Fruit fly (Drosophila melanogaster) whole organism, embryonic: Measurements from ENCODE around the gene Art8.

Source experiments
- ATbp ChIP-seq: fragments of 200-800 bp; sonication (Bioruptor generic); optimal IDR thresholded peaks from 2 replicates; lab custom pipeline; 2017; ENCODE audit warnings: missing biosample characterization, mild to moderate bottlenecking, missing genetic modification characterization, missing genetic modification reagents
- Atf3 ChIP-seq: fragments of 200-800 bp; sonication (Bioruptor generic); optimal IDR thresholded peaks from 3 replicates; lab custom pipeline; 2016; ENCODE audit warnings: missing biosample characterization, missing genetic modification characterization
- CG10321 ChIP-seq: fragments of 200-800 bp; sonication (Bioruptor generic); IDR thresholded peaks from 2 replicates; pipeline ENCODE4 v1.3.6; 2022; ENCODE audit warnings: missing biosample characterization, missing genetic modification characterization
- CG12219 ChIP-seq: fragments of 200-800 bp; sonication (Bioruptor generic); optimal IDR thresholded peaks from 3 replicates; lab custom pipeline; 2018; ENCODE audit warnings: missing biosample characterization, mild to moderate bottlenecking, missing genetic modification characterization
- CG17612 ChIP-seq: fragments of 200-800 bp; sonication (Bioruptor generic); IDR thresholded peaks from 2 replicates; pipeline ENCODE4 v1.3.6; 2022; ENCODE audit warnings: missing biosample characterization, missing genetic modification characterization
- CG17912 ChIP-seq: fragments of 200-800 bp; sonication (Bioruptor generic); optimal IDR thresholded peaks from 2 replicates; lab custom pipeline; 2018; ENCODE audit warnings: missing biosample characterization, mild to moderate bottlenecking, missing genetic modification characterization
- CG32772 ChIP-seq: fragments of 200-800 bp; sonication (Bioruptor generic); IDR thresholded peaks from 2 replicates; pipeline ENCODE4 v1.3.6; 2022; ENCODE audit warnings: missing biosample characterization, missing genetic modification characterization
- CG34376 ChIP-seq: fragments of 200-800 bp; sonication (Bioruptor generic); optimal IDR thresholded peaks from 2 replicates; lab custom pipeline; 2018; ENCODE audit warnings: missing biosample characterization, mild to moderate bottlenecking, missing genetic modification characterization
- CG4707 ChIP-seq: fragments of 200-800 bp; sonication (Bioruptor generic); optimal IDR thresholded peaks from 2 replicates; lab custom pipeline; 2018; ENCODE audit warnings: missing biosample characterization, mild to moderate bottlenecking, missing genetic modification characterization, moderate library complexity
- CG5245 ChIP-seq: fragments of 200-800 bp; sonication (Bioruptor generic); optimal IDR thresholded peaks from 3 replicates; lab custom pipeline; 2016; ENCODE audit warnings: missing biosample characterization, missing genetic modification characterization
- CG6254 ChIP-seq: fragments of 200-800 bp; sonication (Bioruptor generic); optimal IDR thresholded peaks from 3 replicates; lab custom pipeline; 2017; ENCODE audit warnings: mild to moderate bottlenecking, missing biosample characterization, missing genetic modification reagents, missing genetic modification characterization
- CG8924 ChIP-seq: fragments of 200-800 bp; optimal IDR thresholded peaks from 3 replicates; lab custom pipeline; 2019; ENCODE audit warnings: missing biosample characterization, mild to moderate bottlenecking, missing genetic modification characterization, moderate library complexity
- CrebB ChIP-seq: fragments of 200-800 bp; sonication (Bioruptor generic); optimal IDR thresholded peaks from 3 replicates; lab custom pipeline; 2018; ENCODE audit warnings: missing biosample characterization, mild to moderate bottlenecking, missing genetic modification characterization
- Dfd ChIP-seq, 2 experiments: fragments of >200 bp; optimal IDR thresholded peaks; 2 replicates each; lab custom pipeline; 2017; ENCODE audit warnings: missing biosample characterization in 2 of 2, missing genetic modification characterization in 2 of 2
- Dip3 ChIP-seq: fragments of 200-800 bp; sonication (Bioruptor generic); optimal IDR thresholded peaks from 3 replicates; lab custom pipeline; 2016; ENCODE audit warnings: missing biosample characterization, missing genetic modification characterization
- Dll ChIP-seq: fragments of 200-800 bp; sonication (Bioruptor generic); IDR thresholded peaks from 4 replicates; pipeline ENCODE4 v1.3.6; 2022; ENCODE audit warnings: missing biosample characterization, missing genetic modification characterization; ENCODE audit not compliant: partially characterized antibody
- Doc3 ChIP-seq: fragments of 200-800 bp; sonication (Bioruptor generic); IDR thresholded peaks from 3 replicates; pipeline ENCODE4 v1.3.6; 2022; ENCODE audit warnings: missing biosample characterization, missing genetic modification characterization; ENCODE audit not compliant: partially characterized antibody
- Ets65A ChIP-seq: fragments of 200-800 bp; sonication (Bioruptor generic); peaks from one replicate; lab custom pipeline; 2016; ENCODE audit warnings: missing biosample characterization, missing genetic modification characterization
- H2.0 ChIP-seq: fragments of 200-800 bp; sonication (Bioruptor generic); IDR thresholded peaks from 2 replicates; pipeline ENCODE4 v1.3.6; 2022; ENCODE audit warnings: missing biosample characterization, missing genetic modification characterization
- Hand ChIP-seq: fragments of 200-800 bp; sonication (Bioruptor generic); optimal IDR thresholded peaks from 2 replicates; lab custom pipeline; 2017; ENCODE audit warnings: mild to moderate bottlenecking, missing biosample characterization, missing genetic modification reagents, missing genetic modification characterization
- MBD-R2 ChIP-seq: fragments of 200-800 bp; sonication (Bioruptor generic); IDR thresholded peaks from 2 replicates; pipeline ENCODE4 v1.3.6; 2022; ENCODE audit warnings: missing biosample characterization, missing genetic modification characterization
- Med ChIP-seq: fragments of 200-800 bp; sonication (Bioruptor generic); peaks from one replicate; lab custom pipeline; 2016; ENCODE audit warnings: missing biosample characterization, missing genetic modification characterization, mild to moderate bottlenecking, inconsistent platforms, moderate library complexity
- Nf-YB ChIP-seq: fragments of 200-800 bp; sonication (Bioruptor generic); optimal IDR thresholded peaks from 3 replicates; lab custom pipeline; 2019; ENCODE audit warnings: missing biosample characterization, mild to moderate bottlenecking, missing genetic modification characterization, moderate library complexity
- Oli ChIP-seq: fragments of 200-800 bp; sonication (Bioruptor generic); optimal IDR thresholded peaks from 2 replicates; lab custom pipeline; 2018; ENCODE audit warnings: missing biosample characterization, mild to moderate bottlenecking, missing genetic modification characterization, moderate library complexity
- Sry-β ChIP-seq: fragments of 200-800 bp; sonication (Bioruptor generic); optimal IDR thresholded peaks from 2 replicates; lab custom pipeline; 2018; ENCODE audit warnings: missing biosample characterization, mild to moderate bottlenecking, missing genetic modification characterization, moderate library complexity
- Usf ChIP-seq: fragments of 200-800 bp; sonication (Bioruptor generic); optimal IDR thresholded peaks from 2 replicates; lab custom pipeline; 2017; ENCODE audit warnings: missing genotype, missing biosample characterization, missing genetic modification characterization
- Xbp1 ChIP-seq: fragments of 200-800 bp; sonication (Bioruptor generic); optimal IDR thresholded peaks from 3 replicates; lab custom pipeline; 2016; ENCODE audit warnings: missing biosample characterization, mild to moderate bottlenecking, missing genetic modification characterization
- Xrp1 ChIP-seq: fragments of 200-800 bp; sonication (Bioruptor generic); IDR thresholded peaks from 2 replicates; pipeline ENCODE4 v1.3.6; 2022; ENCODE audit warnings: missing biosample characterization, missing genetic modification characterization
- YL-1 ChIP-seq: fragments of 200-800 bp; sonication (Bioruptor generic); optimal IDR thresholded peaks from 3 replicates; lab custom pipeline; 2017; ENCODE audit warnings: missing biosample characterization, mild to moderate bottlenecking, missing genetic modification characterization
- ap ChIP-seq: fragments of 200-800 bp; sonication (Bioruptor generic); IDR thresholded peaks from 2 replicates; pipeline ENCODE4 v1.3.6; 2022; ENCODE audit warnings: missing biosample characterization, missing genetic modification characterization
- bsh ChIP-seq, 2 experiments: fragments of 200-800 bp; sonication (Bioruptor generic); optimal IDR thresholded peaks; 2 replicates each; lab custom pipeline; 2017 to 2018; ENCODE audit warnings: mild to moderate bottlenecking in 2 of 2, missing biosample characterization in 2 of 2, missing genetic modification characterization in 2 of 2, moderate library complexity in 1 of 2
- cad ChIP-seq: fragments of >200 bp; optimal IDR thresholded peaks from 2 replicates; lab custom pipeline; 2017; ENCODE audit warnings: missing biosample characterization, missing genetic modification characterization
- chinmo ChIP-seq: fragments of 200-800 bp; sonication (Bioruptor generic); IDR thresholded peaks from 4 replicates; pipeline ENCODE4 v1.3.6; 2022; ENCODE audit warnings: missing biosample characterization, missing genetic modification characterization; ENCODE audit not compliant: partially characterized antibody
- crol ChIP-seq: fragments of 200-800 bp; sonication (Bioruptor generic); IDR thresholded peaks from 2 replicates; pipeline ENCODE4 v1.3.6; 2022; ENCODE audit warnings: missing biosample characterization, missing genetic modification characterization
- dan ChIP-seq: fragments of 200-800 bp; sonication (Bioruptor generic); IDR thresholded peaks from 2 replicates; pipeline ENCODE4 v1.3.6; 2022; ENCODE audit warnings: missing biosample characterization, missing genetic modification characterization
- dmrt99B ChIP-seq: fragments of 200-800 bp; sonication (Bioruptor generic); optimal IDR thresholded peaks from 2 replicates; lab custom pipeline; 2018; ENCODE audit warnings: missing biosample characterization, mild to moderate bottlenecking, missing genetic modification characterization, moderate library complexity
- en ChIP-seq: fragments of 200-800 bp; sonication (Bioruptor generic); optimal IDR thresholded peaks from 2 replicates; lab custom pipeline; 2016; ENCODE audit warnings: missing biosample characterization, missing genetic modification characterization
- grau ChIP-seq: fragments of 200-800 bp; optimal IDR thresholded peaks from 3 replicates; lab custom pipeline; 2019; ENCODE audit warnings: missing biosample characterization, mild to moderate bottlenecking, missing genetic modification characterization, moderate library complexity
- hb ChIP-seq: fragments of 200-800 bp; sonication (Bioruptor generic); IDR thresholded peaks from 3 replicates; pipeline ENCODE4 v1.3.6; 2022; ENCODE audit warnings: missing biosample characterization, missing genetic modification characterization; ENCODE audit not compliant: partially characterized antibody
- lab ChIP-seq: fragments of 200-800 bp; sonication (Bioruptor generic); optimal IDR thresholded peaks from 3 replicates; lab custom pipeline; 2017; ENCODE audit warnings: missing biosample characterization, missing genetic modification characterization, mild to moderate bottlenecking, moderate library complexity, missing genetic modification reagents
- nerfin-2 ChIP-seq: fragments of 200-800 bp; sonication (Bioruptor generic); IDR thresholded peaks from 2 replicates; pipeline ENCODE4 v1.3.6; 2022; ENCODE audit warnings: missing biosample characterization, missing genetic modification characterization; ENCODE audit not compliant: partially characterized antibody
- prd ChIP-seq, 3 experiments: fragments of >200 bp in 2 of 3; fragments of 200-800 bp in 1 of 3; sonication (Bioruptor generic) in 1 of 3; optimal IDR thresholded peaks in 2 of 3; IDR thresholded peaks in 1 of 3; 2 replicates in 2 of 3; 3 replicates in 1 of 3; pipeline versions ENCODE4 v1.3.6 to Lab custom; 2017 to 2022; ENCODE audit warnings: missing biosample characterization in 1 of 3, missing genetic modification characterization in 1 of 3
- stwl ChIP-seq: fragments of 200-800 bp; sonication (Bioruptor generic); optimal IDR thresholded peaks from 3 replicates; lab custom pipeline; 2018; ENCODE audit warnings: missing biosample characterization, mild to moderate bottlenecking, missing genetic modification characterization, moderate library complexity
- sug ChIP-seq: fragments of 200-800 bp; optimal IDR thresholded peaks from 2 replicates; lab custom pipeline; 2019; ENCODE audit warnings: missing biosample characterization, mild to moderate bottlenecking, missing genetic modification characterization, moderate library complexity
- tna ChIP-seq: fragments of 200-800 bp; sonication (Bioruptor generic); IDR thresholded peaks from 2 replicates; pipeline ENCODE4 v1.3.6; 2022; ENCODE audit warnings: missing biosample characterization, missing genetic modification characterization; ENCODE audit not compliant: partially characterized antibody
- trh ChIP-seq: fragments of 200-800 bp; sonication (Bioruptor generic); optimal IDR thresholded peaks from 2 replicates; lab custom pipeline; 2016; ENCODE audit warnings: missing biosample characterization, missing genetic modification characterization
- unc-4 ChIP-seq: fragments of 200-800 bp; sonication (Bioruptor generic); IDR thresholded peaks from 2 replicates; pipeline ENCODE4 v1.3.6; 2022; ENCODE audit warnings: missing biosample characterization, missing genetic modification characterization; ENCODE audit not compliant: partially characterized antibody
- wdn ChIP-seq: fragments of 200-800 bp; sonication (Bioruptor generic); IDR thresholded peaks from 2 replicates; pipeline ENCODE4 v1.3.6; 2022; ENCODE audit warnings: missing biosample characterization, missing genetic modification characterization

The Art8 gene

dm6 chr2L:10976864-10977586 lies 33.9 kb downstream of the Art8 start (continued):
- peak; percentile 93 for TF ChIP-seq YL-1 (GFP tag; lab: Kevin White, UChicago)
- no peak for TF ChIP-seq Hand (GFP tag; lab: Kevin White, UChicago)
- 0 out of 2 replicates have a peak, but pooled peaks have one; percentile 15 for TF ChIP-seq Xrp1 (GFP tag; lab: Robert Waterston, UW)
- TF ChIP-seq grau, result no peak
- 0 out of 2 replicates have a peak, but pooled peaks have one; percentile 24 for TF ChIP-seq nerfin-2 (GFP tag; lab: Robert Waterston, UW)
- no peak for TF ChIP-seq dan (GFP tag; lab: Robert Waterston, UW)
- no peak for TF ChIP-seq dmrt99B
- no peak for TF ChIP-seq Dip3 (GFP tag; lab: Kevin White, UChicago)
- TF ChIP-seq lab (GFP tag; lab: Kevin White, UChicago), result no peak
- no peak for TF ChIP-seq Doc3
- TF ChIP-seq CrebB (tag; lab: Kevin White, UChicago), result peak; percentile 0
- TF ChIP-seq cad (GFP tag; lab: Kevin White, UChicago), result no peak
- TF ChIP-seq en, result no peak
- no peak for TF ChIP-seq ATbp (GFP tag; lab: Kevin White, UChicago)
- TF ChIP-seq prd (optimal IDR thresholded peaks at IDR 0.05; lab: Kevin White, UChicago), result no peak
- TF ChIP-seq prd (GFP tag; IDR thresholded peaks at IDR 0.05; lab: Robert Waterston, UW), result peak; percentile 23; the same call in 1 of the 3 replicates
- no peak for TF ChIP-seq wdn (GFP tag; lab: Robert Waterston, UW)
- TF ChIP-seq Ets65A (GFP tag; lab: Kevin White, UChicago), result no peak
- TF ChIP-seq hb (GFP tag; lab: Robert Waterston, UW), result no peak
- no peak for TF ChIP-seq ap (GFP tag; lab: Robert Waterston, UW)
- TF ChIP-seq CG12219 (GFP tag; lab: Kevin White, UChicago), result no peak
- peak; percentile 27 for TF ChIP-seq sug (tag; lab: Kevin White, UChicago)
- TF ChIP-seq CG4707, result no peak
- no peak for TF ChIP-seq CG32772 (GFP tag; lab: Robert Waterston, UW)
- no peak for TF ChIP-seq crol (GFP tag; lab: Robert Waterston, UW)
- TF ChIP-seq Dfd (GFP tag; optimal IDR thresholded peaks at IDR 0.05; lab: Kevin White, UChicago), result no peak
- TF ChIP-seq tna, result 0 out of 2 replicates have a peak, but pooled peaks have one; percentile 8
- 0 out of 4 replicates have a peak, but pooled peaks have one; percentile 40 for TF ChIP-seq chinmo (GFP tag; lab: Robert Waterston, UW)
- no peak for TF ChIP-seq CG6254 (GFP tag; lab: Kevin White, UChicago)
- no peak for TF ChIP-seq H2.0
- TF ChIP-seq Nf-YB, result no peak
- TF ChIP-seq unc-4 (GFP tag; lab: Robert Waterston, UW), result peak; percentile 31; the same call in 1 of the 2 replicates
- no peak for TF ChIP-seq CG17912 (GFP tag; lab: Kevin White, UChicago)
- TF ChIP-seq CG5245, result no peak
- no peak for TF ChIP-seq CG17612 (GFP tag; lab: Robert Waterston, UW)
- peak; percentile 51; the same call in 2 of the 4 replicates for TF ChIP-seq Dll (GFP tag; lab: Robert Waterston, UW)
- TF ChIP-seq Xbp1 (GFP tag; lab: Kevin White, UChicago), result no peak
- TF ChIP-seq Med (GFP tag; lab: Kevin White, UChicago), result peak; percentile 71
- TF ChIP-seq Usf (GFP tag; lab: Kevin White, UChicago), result no peak
- no peak for TF ChIP-seq CG8924 (tag; lab: Kevin White, UChicago)
- no peak for TF ChIP-seq trh (GFP tag; lab: Kevin White, UChicago)
- TF ChIP-seq CG34376 (GFP tag; lab: Kevin White, UChicago), result peak; percentile 29
- no peak for TF ChIP-seq bsh (GFP tag; optimal IDR thresholded peaks at IDR 0.05; lab: Kevin White, UChicago)
- no peak for TF ChIP-seq CG10321
- TF ChIP-seq stwl, result no peak
- no peak for TF ChIP-seq Oli
- TF ChIP-seq Sry-β (GFP tag; lab: Kevin White, UChicago), result no peak
- peak; percentile 30; the same call in 1 of the 2 replicates for TF ChIP-seq MBD-R2 (GFP tag; lab: Robert Waterston, UW)
- no peak for TF ChIP-seq Atf3 (GFP tag; lab: Kevin White, UChicago)
